Worm (Caenorhabditis elegans) whole organism, L1 larva: ENCODE data around the gene C26B9.3.

Source experiments
- fos-1 ChIP-seq: fragments of 150-350 bp; optimal IDR thresholded peaks from 2 replicates; lab custom pipeline; 2014; ENCODE audit warnings: missing biosample characterization, missing genetic modification characterization
- jun-1 ChIP-seq: fragments of 150-350 bp; optimal IDR thresholded peaks from 2 replicates; lab custom pipeline; 2014; ENCODE audit warnings: missing biosample characterization, missing genetic modification reagents, missing genetic modification characterization
- nhr-11 ChIP-seq: fragments of 150-350 bp; optimal IDR thresholded peaks from 2 replicates; lab custom pipeline; 2014; ENCODE audit warnings: missing biosample characterization, missing genetic modification characterization
- nhr-19 ChIP-seq: fragments of 200-800 bp; sonication (Bioruptor generic); conservative IDR thresholded peaks from 2 replicates; pipeline ENCODE4 v1.3.6; 2022; ENCODE audit warnings: missing genetic modification characterization, missing compliant biosample characterization
- nhr-237 ChIP-seq: fragments of 150-350 bp; optimal IDR thresholded peaks from 2 replicates; lab custom pipeline; 2014; ENCODE audit warnings: missing biosample characterization, missing genetic modification characterization
- nhr-76 ChIP-seq: sonication (generic microtip); optimal IDR thresholded peaks from 2 replicates; lab custom pipeline; 2017; ENCODE audit warnings: missing biosample characterization, missing genetic modification characterization
- pqm-1 ChIP-seq: sonication (generic microtip); optimal IDR thresholded peaks from 3 replicates; lab custom pipeline; 2017; ENCODE audit warnings: missing biosample characterization, missing genetic modification characterization
- skn-1 ChIP-seq: fragments of 150-350 bp; optimal IDR thresholded peaks from 2 replicates; lab custom pipeline; 2014; ENCODE audit warnings: missing biosample characterization, missing genetic modification characterization

ce11 chrX:5364222-5364621, 26.1 kb downstream of the C26B9.3 start, which contains the start of gene chtl-1:
- no peak for TF ChIP-seq nhr-237
- no peak for TF ChIP-seq pqm-1 (tag; lab: Kevin White, UChicago)
- no peak for TF ChIP-seq jun-1 (tag; lab: Kevin White, UChicago)
- TF ChIP-seq nhr-19, result no peak
- TF ChIP-seq skn-1, result no peak
- no peak for TF ChIP-seq nhr-11 (tag; lab: Kevin White, UChicago)
- no peak for TF ChIP-seq fos-1 (tag; lab: Kevin White, UChicago)
- TF ChIP-seq nhr-76 (tag; lab: Kevin White, UChicago), result no peak
